Worm (Caenorhabditis elegans) whole organism, L3 larva: ENCODE results near the gene tmem-135.

Experiments
- R02D3.7 ChIP-seq: fragments of 150-350 bp; optimal IDR thresholded peaks from 2 replicates; lab custom pipeline; 2014; ENCODE audit warnings: missing biosample characterization, missing genetic modification characterization
- ZK546.5 ChIP-seq: sonication (generic microtip); optimal IDR thresholded peaks from 2 replicates; lab custom pipeline; 2017; ENCODE audit warnings: missing biosample characterization, missing genetic modification characterization
- aly-2 ChIP-seq: fragments of 150-350 bp; optimal IDR thresholded peaks from 2 replicates; lab custom pipeline; 2014; ENCODE audit warnings: missing biosample characterization, missing genetic modification characterization
- ama-1 ChIP-seq: fragments of 150-350 bp; optimal IDR thresholded peaks from 2 replicates; lab custom pipeline; 2018
- ceh-16 ChIP-seq: sonication (generic microtip); optimal IDR thresholded peaks from 2 replicates; lab custom pipeline; 2017; ENCODE audit warnings: missing biosample characterization, missing genetic modification characterization
- ceh-28 ChIP-seq: fragments of 150-350 bp; optimal IDR thresholded peaks from 2 replicates; lab custom pipeline; 2014; ENCODE audit warnings: missing biosample characterization, missing genetic modification reagents, missing genetic modification characterization
- ceh-82 ChIP-seq: fragments of 150-350 bp; optimal IDR thresholded peaks from 2 replicates; lab custom pipeline; 2014; ENCODE audit warnings: missing biosample characterization, missing genetic modification characterization
- ceh-9 ChIP-seq: sonication (generic microtip); optimal IDR thresholded peaks from 2 replicates; lab custom pipeline; 2018; ENCODE audit warnings: missing biosample characterization, missing genetic modification characterization
- daf-12 ChIP-seq: fragments of 150-350 bp; optimal IDR thresholded peaks from 2 replicates; lab custom pipeline; 2014; ENCODE audit warnings: missing biosample characterization, missing genetic modification reagents, missing genetic modification characterization
- egl-27 ChIP-seq: sonication (generic microtip); optimal IDR thresholded peaks from 4 replicates; lab custom pipeline; 2017; ENCODE audit warnings: missing biosample characterization, missing genetic modification reagents, missing genetic modification characterization
- egl-5 ChIP-seq: fragments of 150-350 bp; optimal IDR thresholded peaks from 2 replicates; lab custom pipeline; 2017; ENCODE audit warnings: missing biosample characterization, missing genetic modification reagents, missing genetic modification characterization, inconsistent platforms
- elt-1 ChIP-seq: fragments of 150-350 bp; optimal IDR thresholded peaks from 2 replicates; lab custom pipeline; 2014; ENCODE audit warnings: missing biosample characterization, missing genetic modification characterization
- elt-2 ChIP-seq: sonication (generic microtip); optimal IDR thresholded peaks from 2 replicates; lab custom pipeline; 2016; ENCODE audit warnings: missing genetic modification reagents, mild to moderate bottlenecking, missing genetic modification characterization, missing compliant biosample characterization
- elt-3 ChIP-seq, 3 experiments: fragments of 150-350 bp in 1 of 3; sonication (generic microtip) in 2 of 3; optimal IDR thresholded peaks; 2 replicates in 2 of 3; 4 replicates in 1 of 3; lab custom pipeline; 2014 to 2017; ENCODE audit warnings: missing biosample characterization in 3 of 3, missing genetic modification characterization in 3 of 3
- eor-1 ChIP-seq, 2 experiments: fragments of 150-350 bp; optimal IDR thresholded peaks; 2 replicates each; lab custom pipeline; 2014 to 2018; ENCODE audit warnings: missing biosample characterization in 2 of 2, missing genetic modification characterization in 2 of 2
- fkh-10 ChIP-seq: sonication (generic microtip); optimal IDR thresholded peaks from 2 replicates; lab custom pipeline; 2017; ENCODE audit warnings: missing biosample characterization, missing genetic modification reagents, missing genetic modification characterization
- fkh-2 ChIP-seq: fragments of 150-350 bp; optimal IDR thresholded peaks from 2 replicates; lab custom pipeline; 2014; ENCODE audit warnings: missing biosample characterization, missing genetic modification reagents, missing genetic modification characterization
- fos-1 ChIP-seq: fragments of 150-350 bp; optimal IDR thresholded peaks from 2 replicates; lab custom pipeline; 2014; ENCODE audit warnings: missing biosample characterization, missing genetic modification characterization
- hmg-11 ChIP-seq: sonication (generic microtip); optimal IDR thresholded peaks from 2 replicates; lab custom pipeline; 2016; ENCODE audit warnings: missing genetic modification characterization, missing compliant biosample characterization
- jun-1 ChIP-seq: fragments of 150-350 bp; optimal IDR thresholded peaks from 2 replicates; lab custom pipeline; 2014; ENCODE audit warnings: missing biosample characterization, missing genetic modification reagents, missing genetic modification characterization
- lin-15B ChIP-seq: fragments of 150-350 bp; optimal IDR thresholded peaks from 2 replicates; lab custom pipeline; 2014; ENCODE audit warnings: missing biosample characterization, missing genetic modification characterization
- lin-39 ChIP-seq: fragments of 150-350 bp; optimal IDR thresholded peaks from 2 replicates; lab custom pipeline; 2018; ENCODE audit warnings: missing biosample characterization, missing genetic modification reagents, missing genetic modification characterization
- lsy-12 ChIP-seq: sonication (generic microtip); optimal IDR thresholded peaks from 2 replicates; lab custom pipeline; 2016; ENCODE audit warnings: mild to moderate bottlenecking, missing genetic modification characterization, missing compliant biosample characterization
- mdl-1 ChIP-seq: fragments of 150-350 bp; optimal IDR thresholded peaks from 2 replicates; lab custom pipeline; 2014; ENCODE audit warnings: missing biosample characterization, missing genetic modification characterization
- mml-1 ChIP-seq: fragments of 150-350 bp; sonication (generic microtip); optimal IDR thresholded peaks from 3 replicates; lab custom pipeline; 2014; ENCODE audit warnings: missing biosample characterization, missing genetic modification characterization
- nfya-1 ChIP-seq: sonication (generic microtip); optimal IDR thresholded peaks from 2 replicates; lab custom pipeline; 2017; ENCODE audit warnings: missing genetic modification characterization, mild to moderate bottlenecking, missing compliant biosample characterization, antibody characterized with exemption, moderate library complexity; ENCODE audit not compliant: insufficient read depth
- nhr-11 ChIP-seq: fragments of 150-350 bp; optimal IDR thresholded peaks from 2 replicates; lab custom pipeline; 2014; ENCODE audit warnings: missing biosample characterization, missing genetic modification characterization
- nhr-12 ChIP-seq: fragments of 150-350 bp; optimal IDR thresholded peaks from 2 replicates; lab custom pipeline; 2014; ENCODE audit warnings: missing biosample characterization, missing genetic modification characterization
- nhr-23 ChIP-seq: fragments of 150-350 bp; optimal IDR thresholded peaks from 2 replicates; lab custom pipeline; 2014; ENCODE audit warnings: missing biosample characterization, missing genetic modification reagents, missing genetic modification characterization
- nhr-237 ChIP-seq: fragments of 150-350 bp; optimal IDR thresholded peaks from 2 replicates; lab custom pipeline; 2014; ENCODE audit warnings: missing biosample characterization, missing genetic modification characterization
- nhr-25 ChIP-seq: sonication (generic microtip); optimal IDR thresholded peaks from 2 replicates; lab custom pipeline; 2017; ENCODE audit warnings: missing biosample characterization, missing genetic modification characterization
- nhr-28 ChIP-seq: fragments of 150-350 bp; optimal IDR thresholded peaks from 2 replicates; lab custom pipeline; 2014; ENCODE audit warnings: missing biosample characterization, missing genetic modification characterization
- nhr-43 ChIP-seq: sonication (generic microtip); optimal IDR thresholded peaks from 2 replicates; lab custom pipeline; 2016; ENCODE audit warnings: mild to moderate bottlenecking, missing genetic modification characterization, missing compliant biosample characterization; ENCODE audit not compliant: poor library complexity, severe bottlenecking
- nhr-67 ChIP-seq: fragments of 150-350 bp; optimal IDR thresholded peaks from 2 replicates; lab custom pipeline; 2014; ENCODE audit warnings: missing biosample characterization, missing genetic modification characterization
- nhr-76 ChIP-seq: fragments of 150-350 bp; sonication (generic microtip); optimal IDR thresholded peaks from 5 replicates; lab custom pipeline; 2014; ENCODE audit warnings: missing biosample characterization, missing genetic modification characterization
- nhr-77 ChIP-seq: fragments of 150-350 bp; optimal IDR thresholded peaks from 2 replicates; lab custom pipeline; 2014; ENCODE audit warnings: missing biosample characterization, missing genetic modification characterization
- pha-4 ChIP-seq: fragments of 150-350 bp; optimal IDR thresholded peaks from 2 replicates; lab custom pipeline; 2014; ENCODE audit warnings: missing biosample characterization, missing genetic modification reagents, missing genetic modification characterization
- pqm-1 ChIP-seq: fragments of 150-350 bp; optimal IDR thresholded peaks from 2 replicates; lab custom pipeline; 2017; ENCODE audit warnings: missing biosample characterization, missing genetic modification characterization, inconsistent platforms
- sea-2 ChIP-seq: fragments of 150-350 bp; sonication (generic microtip); optimal IDR thresholded peaks from 4 replicates; lab custom pipeline; 2014; ENCODE audit warnings: missing biosample characterization, missing genetic modification reagents, missing genetic modification characterization
- skn-1 ChIP-seq: fragments of 150-350 bp; optimal IDR thresholded peaks from 2 replicates; lab custom pipeline; 2014; ENCODE audit warnings: missing biosample characterization, missing genetic modification characterization
- snpc-4 ChIP-seq: fragments of 150-350 bp; optimal IDR thresholded peaks from 2 replicates; lab custom pipeline; 2014; ENCODE audit warnings: missing biosample characterization, missing genetic modification characterization
- tbx-2 ChIP-seq: sonication (generic microtip); optimal IDR thresholded peaks from 2 replicates; lab custom pipeline; 2016; ENCODE audit warnings: mild to moderate bottlenecking, missing genetic modification characterization, missing compliant biosample characterization
- unc-39 ChIP-seq: sonication (generic microtip); optimal IDR thresholded peaks from 4 replicates; lab custom pipeline; 2017; ENCODE audit warnings: missing biosample characterization, missing genetic modification characterization
- unc-62 ChIP-seq: fragments of 150-350 bp; sonication (generic microtip); optimal IDR thresholded peaks from 4 replicates; lab custom pipeline; 2014; ENCODE audit warnings: missing biosample characterization, missing genetic modification reagents, missing genetic modification characterization
- zag-1 ChIP-seq: fragments of 150-350 bp; optimal IDR thresholded peaks from 2 replicates; lab custom pipeline; 2014; ENCODE audit warnings: missing biosample characterization, missing genetic modification characterization
- ztf-11 ChIP-seq: fragments of 150-350 bp; optimal IDR thresholded peaks from 2 replicates; lab custom pipeline; 2014; ENCODE audit warnings: missing biosample characterization, missing genetic modification characterization
- ztf-4 ChIP-seq: fragments of 150-350 bp; optimal IDR thresholded peaks from 2 replicates; lab custom pipeline; 2014; ENCODE audit warnings: missing biosample characterization, missing genetic modification characterization

tmem-135 gene

DNA sequence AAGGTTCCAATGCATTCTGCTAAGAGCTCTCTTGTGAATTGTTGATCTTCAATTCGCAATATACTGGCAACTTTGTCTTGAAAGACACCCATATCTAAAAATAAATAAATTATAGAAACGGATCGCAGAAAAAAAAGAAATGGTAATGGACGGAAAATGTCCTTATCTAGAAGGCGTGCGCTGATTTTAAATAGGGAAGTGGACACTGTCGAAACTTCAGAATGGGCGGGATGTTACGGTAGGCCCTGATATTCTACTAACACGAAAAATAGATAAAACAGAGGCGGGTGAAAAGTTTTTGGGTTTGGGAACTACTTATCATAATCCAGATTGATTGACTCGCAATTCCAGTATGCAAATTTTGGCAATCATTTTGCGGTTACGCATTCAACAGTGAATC lies 31.4 kb downstream of the tmem-135 start, which contains the start of gene aqp-8:
Gene aqp-8, minus strand, starts transcription at position 101 of the 400 bp plus-strand sequence.
- TF ChIP-seq eor-1 (tag; optimal IDR thresholded peaks at IDR 0.05; lab: Kevin White, UChicago) (no peak), unc-39 (tag; lab: Kevin White, UChicago) (no peak), ZK546.5 (tag; lab: Kevin White, UChicago) (no peak), elt-2 (no peak), elt-1 (tag; lab: Kevin White, UChicago) (no peak), zag-1 (tag; lab: Kevin White, UChicago) (no peak), elt-3 (tag; optimal IDR thresholded peaks at IDR 0.05; lab: Kevin White, UChicago) (no peak), pha-4 (tag; lab: Kevin White, UChicago) (no peak), nhr-76 (tag; lab: Kevin White, UChicago) (no peak), aly-2 (tag; lab: Kevin White, UChicago) (no peak), sea-2 (GFP tag; lab: Kevin White, UChicago) (no peak), unc-62 (GFP tag; lab: Kevin White, UChicago) (no peak), nhr-28 (no peak), nhr-23 (tag; lab: Kevin White, UChicago) (no peak), nhr-67 (no peak), tbx-2 (no peak)

DNA sequence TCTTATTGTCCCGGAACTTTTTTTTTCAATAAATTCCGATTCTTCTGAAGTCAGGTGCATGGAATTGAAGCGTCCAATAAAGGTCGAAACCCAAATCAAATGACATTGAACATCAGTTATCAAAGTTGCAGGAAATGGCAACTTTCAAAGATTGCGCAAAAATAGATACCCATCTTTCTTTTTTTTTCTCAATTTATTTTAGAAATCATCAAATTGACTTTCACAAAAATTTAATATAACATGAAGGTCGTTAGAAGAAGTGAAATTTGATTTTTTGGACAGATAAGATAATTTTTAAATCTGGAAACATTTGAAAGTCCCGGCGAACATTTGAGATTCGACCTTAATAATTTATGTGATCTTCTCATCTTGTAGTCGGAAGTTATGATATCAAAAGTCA lies 32.2 kb downstream of the tmem-135 start:
- TF ChIP-seq elt-1 (tag; lab: Kevin White, UChicago) (peak; percentile 39), nhr-43 (tag; lab: Kevin White, UChicago) (no peak)

DNA sequence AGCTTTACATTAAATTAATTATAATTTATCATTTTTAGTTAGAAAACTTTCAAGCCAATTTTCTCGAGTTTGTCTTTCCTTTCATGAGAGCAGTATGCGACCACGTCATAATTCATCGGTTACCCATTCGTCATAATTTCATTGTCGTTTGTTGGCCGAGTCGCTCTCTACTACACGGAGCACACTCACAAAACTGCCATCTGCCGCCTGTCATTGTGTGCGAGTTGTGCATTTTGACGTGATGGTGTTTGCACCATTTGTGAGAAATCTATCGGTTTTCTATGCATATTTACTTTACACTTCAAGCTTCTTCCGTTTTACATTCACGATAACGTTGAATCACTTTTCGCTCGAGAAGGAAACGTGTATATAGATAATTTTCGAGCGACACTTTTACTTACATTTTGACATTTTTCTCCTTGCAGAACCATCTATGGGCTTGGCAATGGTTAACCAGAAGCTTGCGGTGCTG lies 33.3 kb downstream of the tmem-135 start, which contains the start of gene dhhc-10:
Gene dhhc-10, plus strand, starts transcription at position 422 of the 472 bp plus-strand sequence.
- TF ChIP-seq elt-3 (tag; optimal IDR thresholded peaks at IDR 0.05; lab: Kevin White, UChicago) = no peak
- no peak for TF ChIP-seq unc-39 (tag; lab: Kevin White, UChicago)
- TF ChIP-seq aly-2 (tag; lab: Kevin White, UChicago) = no peak
- no peak for TF ChIP-seq nhr-11 (tag; lab: Kevin White, UChicago)
- no peak for TF ChIP-seq elt-1 (tag; lab: Kevin White, UChicago)
- TF ChIP-seq ZK546.5 (tag; lab: Kevin White, UChicago) = no peak
- no peak for TF ChIP-seq ceh-82 (tag; lab: Kevin White, UChicago)
- peak; percentile 48 for TF ChIP-seq nfya-1
- peak; percentile 27 for TF ChIP-seq snpc-4 (tag; lab: Kevin White, UChicago)
- no peak for TF ChIP-seq ceh-28 (tag; lab: Kevin White, UChicago)
- TF ChIP-seq ztf-11 = no peak
- TF ChIP-seq lin-15B (tag; lab: Kevin White, UChicago) = peak; percentile 41
- TF ChIP-seq hmg-11 (tag; lab: Kevin White, UChicago) = peak; percentile 17
- TF ChIP-seq mml-1 (tag; lab: Kevin White, UChicago) = no peak
- TF ChIP-seq nhr-237 (tag; lab: Kevin White, UChicago) = no peak
- TF ChIP-seq unc-62 (GFP tag; lab: Kevin White, UChicago) = no peak
- TF ChIP-seq nhr-43 (tag; lab: Kevin White, UChicago) = peak; percentile 3
- TF ChIP-seq zag-1 (tag; lab: Kevin White, UChicago) = no peak
- TF ChIP-seq R02D3.7 = no peak
- TF ChIP-seq nhr-67 = no peak
- TF ChIP-seq nhr-12 (tag; lab: Kevin White, UChicago) = no peak
- TF ChIP-seq mdl-1 (tag; lab: Kevin White, UChicago) = no peak
- TF ChIP-seq egl-5 (tag; lab: Kevin White, UChicago) = no peak
- peak; percentile 32 for TF ChIP-seq lsy-12
- no peak for TF ChIP-seq eor-1 (tag; optimal IDR thresholded peaks at IDR 0.05; lab: Kevin White, UChicago)
- no peak for TF ChIP-seq ztf-4 (tag; lab: Kevin White, UChicago)
- TF ChIP-seq ama-1 (lab: Kevin White, UChicago) = no peak
- no peak for TF ChIP-seq tbx-2
- TF ChIP-seq nhr-76 (tag; lab: Kevin White, UChicago) = no peak
- no peak for TF ChIP-seq nhr-28
- TF ChIP-seq lin-39 = peak; percentile 5
- TF ChIP-seq pha-4 (tag; lab: Kevin White, UChicago) = peak; percentile 93
- TF ChIP-seq ceh-9 (tag; lab: Kevin White, UChicago) = no peak
- peak; percentile 62 for TF ChIP-seq pqm-1 (tag; lab: Kevin White, UChicago)
- TF ChIP-seq jun-1 = peak; percentile 61
- TF ChIP-seq egl-27 = no peak
- TF ChIP-seq nhr-23 (tag; lab: Kevin White, UChicago) = no peak
- TF ChIP-seq ceh-16 (tag; lab: Kevin White, UChicago) = no peak
- peak; percentile 52 for TF ChIP-seq skn-1 (tag; lab: Kevin White, UChicago)
- TF ChIP-seq sea-2 (GFP tag; lab: Kevin White, UChicago) = no peak
- no peak for TF ChIP-seq fos-1 (tag; lab: Kevin White, UChicago)
- TF ChIP-seq fkh-2 = no peak
- TF ChIP-seq elt-2 = peak; percentile 88
- no peak for TF ChIP-seq daf-12 (tag; lab: Kevin White, UChicago)
- TF ChIP-seq nhr-25 (tag; lab: Kevin White, UChicago) = no peak
- TF ChIP-seq nhr-77 (tag; lab: Kevin White, UChicago) = no peak
- no peak for TF ChIP-seq fkh-10 (GFP tag; lab: Kevin White, UChicago)
